Fruit fly (Drosophila melanogaster): ENCODE data around the gene slo.

slo gene

DNA sequence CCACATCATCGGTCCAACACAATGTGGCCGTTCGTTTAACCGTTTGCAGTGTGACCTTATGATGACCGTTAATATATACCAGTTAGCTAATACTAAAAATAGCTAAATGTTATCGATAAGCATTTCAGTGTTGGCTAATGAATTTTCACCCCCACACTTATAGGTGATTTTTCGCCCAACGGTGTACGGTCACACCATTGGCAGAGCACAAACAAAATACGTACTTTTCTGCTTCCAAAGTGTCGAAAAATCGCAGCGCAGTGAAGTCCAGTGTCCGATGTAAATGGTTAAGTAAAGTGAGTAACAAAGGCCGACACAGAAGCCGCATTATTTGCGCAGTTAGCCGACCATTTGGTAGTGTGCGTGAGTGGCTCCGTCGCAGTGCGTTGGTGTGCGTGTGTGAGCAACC is 36.8 kb upstream of the slo start, which contains the start of the genes Syx18 and atl (continued):
- TF ChIP-seq CG12299 (tag; optimal IDR thresholded peaks at IDR 0.05) (peak; percentile 51), HmgD (GFP tag; optimal IDR thresholded peaks at IDR 0.05) (peak; percentile 42), CG34224 (GFP tag; IDR thresholded peaks at IDR 0.05; ENCODE audit: partially characterized antibody) (peak; percentile 47; the same call in 2 of the 3 replicates), nau (GFP tag; optimal IDR thresholded peaks at IDR 0.05) (peak; percentile 35), gfzf (GFP tag; optimal IDR thresholded peaks at IDR 0.05) (peak; percentile 99), prd (optimal IDR thresholded peaks at IDR 0.05) (no peak), prd (GFP tag; IDR thresholded peaks at IDR 0.05) (no peak), shn (GFP tag; optimal IDR thresholded peaks at IDR 0.05) (peak; percentile 17), CG34422 (GFP tag; IDR thresholded peaks at IDR 0.05) (peak; percentile 36; the same call in 1 of the 3 replicates), CG2120 (GFP tag; optimal IDR thresholded peaks at IDR 0.05) (peak; percentile 28), CG8089 (GFP tag; optimal IDR thresholded peaks at IDR 0.05) (no peak), CG33557 (GFP tag; optimal IDR thresholded peaks at IDR 0.05) (no peak), CG1647 (GFP tag; optimal IDR thresholded peaks at IDR 0.05) (peak; percentile 12), amos (GFP tag; IDR thresholded peaks at IDR 0.05; ENCODE audit: partially characterized antibody) (peak; percentile 37; the same call in 1 of the 2 replicates), Sry-δ (GFP tag; optimal IDR thresholded peaks at IDR 0.05) (peak; percentile 59), row (GFP tag; IDR thresholded peaks at IDR 0.05) (0 out of 3 replicates have a peak, but pooled peaks have one; percentile 9), chn (GFP tag; optimal IDR thresholded peaks at IDR 0.05) (no peak), CG10543 (GFP tag; optimal IDR thresholded peaks at IDR 0.05) (peak; percentile 24), B-H2 (GFP tag; optimal IDR thresholded peaks at IDR 0.05) (peak; percentile 30), CG10366 (GFP tag; IDR thresholded peaks at IDR 0.05) (no peak), Fer3 (tag; optimal IDR thresholded peaks at IDR 0.05) (no peak), Bdp1 (GFP tag; optimal IDR thresholded peaks at IDR 0.05) (no peak), dpn (GFP tag; optimal IDR thresholded peaks at IDR 0.05) (peak in 1 of 2 experiments; percentile 20), pzg (GFP tag; optimal IDR thresholded peaks at IDR 0.05) (peak; percentile 99), MESR4 (GFP tag; optimal IDR thresholded peaks at IDR 0.05) (peak; percentile 96), bbx (GFP tag; IDR thresholded peaks at IDR 0.05; ENCODE audit: partially characterized antibody) (0 out of 2 replicates have a peak, but pooled peaks have one; percentile 34), caup (GFP tag; optimal IDR thresholded peaks at IDR 0.05; ENCODE audit: severe bottlenecking) (peak; percentile 23), CG4404 (GFP tag; IDR thresholded peaks at IDR 0.05) (no peak), CG9876 (GFP tag; optimal IDR thresholded peaks at IDR 0.05) (no peak), ara (GFP tag; IDR thresholded peaks at IDR 0.05) (no peak), unc-4 (GFP tag; IDR thresholded peaks at IDR 0.05; ENCODE audit: partially characterized antibody) (0 out of 2 replicates have a peak, but pooled peaks have one; percentile 46), insv (GFP tag; optimal IDR thresholded peaks at IDR 0.05) (peak in 1 of 2 experiments; percentile 45), schlank (tag; optimal IDR thresholded peaks at IDR 0.05) (no peak), CG34376 (GFP tag; optimal IDR thresholded peaks at IDR 0.05) (peak; percentile 40), CG2116 (GFP tag; optimal IDR thresholded peaks at IDR 0.05) (peak; percentile 35), stwl (tag; optimal IDR thresholded peaks at IDR 0.05) (peak; percentile 85), CG30431 (GFP tag; optimal IDR thresholded peaks at IDR 0.05) (no peak), CG12659 (GFP tag; optimal IDR thresholded peaks at IDR 0.05) (peak; percentile 88), gcm (GFP tag; optimal IDR thresholded peaks at IDR 0.05) (peak; percentile 27), CG14710 (tag; optimal IDR thresholded peaks at IDR 0.05) (peak; percentile 71), unpg (GFP tag; optimal IDR thresholded peaks at IDR 0.05) (peak; percentile 37), bcd (GFP tag; optimal IDR thresholded peaks at IDR 0.05) (peak; percentile 15), nmo (GFP tag; optimal IDR thresholded peaks at IDR 0.05) (peak; percentile 51), HmgZ (tag; optimal IDR thresholded peaks at IDR 0.05) (peak; percentile 85), knrl (GFP tag; IDR thresholded peaks at IDR 0.05; ENCODE audit: partially characterized antibody) (peak; percentile 41; the same call in 1 of the 3 replicates), bsh (GFP tag; optimal IDR thresholded peaks at IDR 0.05) (peak in 1 of 2 experiments; percentile 10), esg (GFP tag; conservative IDR thresholded peaks at IDR 0.05) (no peak), HLH4C (GFP tag; IDR thresholded peaks at IDR 0.05; ENCODE audit: partially characterized antibody) (no peak), CG2202 (tag; optimal IDR thresholded peaks at IDR 0.05) (peak; percentile 5)
